Fruit fly (Drosophila melanogaster) whole organism, larva: ENCODE data around the gene ps.

Source experiments
- noc ChIP-seq: fragments of 200-800 bp; sonication (Bioruptor generic); optimal IDR thresholded peaks from 3 replicates; lab custom pipeline; 2019; ENCODE audit warnings: missing biosample characterization, mild to moderate bottlenecking, missing genetic modification characterization, moderate library complexity

Gene ps

DNA sequence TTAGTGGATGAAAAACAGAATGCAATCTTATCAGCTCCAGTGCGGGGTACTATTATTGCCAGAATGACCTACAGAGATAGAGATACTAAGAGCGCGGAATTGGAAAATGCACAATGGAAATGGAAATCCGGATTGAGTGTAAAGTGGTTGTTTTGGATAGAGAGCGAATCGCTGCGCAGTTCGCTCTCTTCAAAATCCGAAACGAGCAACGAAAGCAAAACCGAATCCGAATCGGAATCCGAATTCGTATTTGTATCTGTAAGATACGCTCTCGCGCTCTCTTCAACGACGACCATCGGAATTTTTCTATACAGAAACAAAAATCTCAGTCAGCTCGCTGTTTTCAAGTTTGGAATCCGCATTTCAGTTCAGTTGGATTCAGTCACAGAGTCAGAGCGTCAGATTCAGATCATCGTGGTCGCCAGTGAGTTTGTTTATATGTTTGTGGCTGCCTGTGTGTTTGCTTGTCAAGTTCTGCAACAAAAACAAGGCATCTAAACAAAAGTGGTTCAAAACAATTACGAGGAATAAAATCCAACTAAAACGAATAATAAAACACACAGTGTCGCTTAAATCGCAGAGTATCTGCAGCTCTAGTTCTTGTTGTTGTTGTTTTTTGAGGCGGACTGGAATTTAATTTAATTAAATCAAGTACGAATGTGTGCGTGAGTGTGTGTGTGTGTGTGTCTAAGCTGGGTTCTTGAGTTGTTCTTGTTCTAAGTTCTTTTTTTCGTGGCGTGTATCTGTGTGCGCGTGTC, at the start of gene ps:
ps (plus strand) TSS at position 364 of the 758 bp plus-strand sequence.
- TF ChIP-seq noc, result peak; percentile 61

DNA sequence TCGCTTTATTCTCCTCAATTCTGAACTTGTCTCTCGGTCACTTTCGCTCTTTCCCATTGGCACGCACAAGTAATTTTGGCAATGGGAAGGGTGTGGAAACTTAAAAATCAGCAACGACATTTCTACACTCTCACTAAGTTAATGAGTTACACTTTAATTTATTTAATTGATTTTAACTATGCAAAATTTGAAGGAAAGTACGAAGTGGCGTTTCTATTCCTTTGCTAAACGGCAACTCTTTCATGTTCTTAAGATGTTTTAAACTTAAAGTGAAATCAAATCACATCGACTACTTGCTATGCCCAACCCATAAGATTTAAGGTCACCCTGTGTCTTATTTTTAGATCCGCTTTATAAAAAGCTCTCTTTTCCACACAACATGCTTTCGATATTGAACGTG, 47.3 kb upstream of the ps start:
- peak; percentile 66 for TF ChIP-seq noc

- TF ChIP-seq noc, result no peak
These were observed 41.0 kb upstream of the ps start for dm6 chr3R:9376789-9377188.

dm6 chr3R:9378644-9379411, 38.9 kb upstream of the ps start:
- peak; percentile 52 for TF ChIP-seq noc

- TF ChIP-seq noc, result no peak
These were observed 36.8 kb upstream of the ps start for dm6 chr3R:9380970-9381369.

DNA sequence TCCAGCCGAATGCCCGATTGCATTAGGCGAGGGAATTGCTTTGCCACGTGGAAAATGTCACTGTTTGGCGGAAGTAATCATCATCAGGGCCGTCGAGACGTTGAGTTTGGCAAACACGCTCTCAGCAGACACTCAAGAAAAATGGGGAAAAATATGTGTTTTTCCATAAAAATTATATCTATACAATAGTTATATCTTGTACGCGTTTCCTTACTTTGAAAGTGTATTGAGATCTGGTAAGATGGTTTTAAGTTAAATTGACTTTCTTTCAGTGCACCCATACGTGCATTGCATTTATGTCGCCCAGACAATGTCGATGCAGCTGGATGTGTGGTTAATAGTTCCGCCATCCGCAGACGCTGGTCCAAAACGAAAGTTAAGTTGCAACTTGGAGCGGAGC, 31.8 kb upstream of the ps start:
- TF ChIP-seq noc, result no peak

DNA sequence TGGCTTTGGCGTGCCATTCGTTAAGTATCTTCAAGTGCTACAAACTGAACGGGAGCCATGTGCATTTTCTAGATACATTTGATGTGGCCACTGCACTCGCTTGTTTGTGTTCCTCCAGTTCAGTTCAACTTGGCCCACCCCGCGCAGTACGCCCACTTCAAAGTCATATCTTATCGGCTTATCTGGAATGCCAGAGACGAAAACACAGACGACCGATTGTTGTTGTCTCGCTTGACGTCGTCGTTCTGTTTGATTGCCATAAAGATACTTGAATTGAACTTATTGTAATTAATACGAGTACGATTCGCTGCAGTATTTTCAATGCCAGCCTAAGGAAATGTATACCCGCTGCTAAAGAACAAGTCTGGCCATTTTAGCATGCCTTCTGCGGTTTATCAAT, 30.1 kb upstream of the ps start:
- TF ChIP-seq noc, result no peak

DNA sequence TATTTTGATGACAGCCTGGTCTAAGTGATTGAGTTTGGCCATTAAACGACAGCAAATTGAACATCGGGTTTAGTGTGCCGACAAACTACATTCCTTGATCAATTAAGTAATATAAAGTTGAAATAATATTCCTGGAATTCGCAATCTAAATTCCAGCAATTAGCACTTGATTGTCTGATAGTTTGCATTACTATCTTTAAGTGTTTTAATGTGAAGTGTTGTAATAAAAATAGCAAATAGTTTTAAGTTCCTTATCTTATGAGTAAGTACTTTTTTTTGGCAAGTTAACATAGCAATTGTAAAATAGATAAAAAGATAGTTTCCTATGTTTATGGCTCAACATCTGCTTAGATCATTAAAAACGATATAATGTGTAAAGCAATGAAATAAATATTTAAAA, 29.4 kb upstream of the ps start:
- TF ChIP-seq noc, result no peak

DNA sequence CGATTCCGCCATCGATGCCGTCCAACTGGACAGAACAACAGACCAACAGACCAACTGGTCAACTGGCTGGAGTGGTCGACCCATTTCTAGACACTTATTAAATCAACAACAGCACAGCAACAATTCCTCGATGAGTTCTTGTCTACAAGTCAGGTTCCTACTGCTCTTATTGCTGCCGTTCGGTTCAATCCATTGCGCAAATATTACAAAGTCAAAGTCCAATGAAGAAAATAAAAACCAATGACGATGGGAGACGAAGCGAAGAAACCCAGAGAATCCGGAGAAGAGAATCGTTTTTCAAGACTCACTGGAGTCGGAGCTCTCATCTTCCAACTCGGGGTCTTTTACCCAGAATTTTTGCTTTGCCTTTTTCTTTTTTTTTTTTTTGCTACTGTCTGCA, 28.8 kb upstream of the ps start:
- no peak for TF ChIP-seq noc

DNA sequence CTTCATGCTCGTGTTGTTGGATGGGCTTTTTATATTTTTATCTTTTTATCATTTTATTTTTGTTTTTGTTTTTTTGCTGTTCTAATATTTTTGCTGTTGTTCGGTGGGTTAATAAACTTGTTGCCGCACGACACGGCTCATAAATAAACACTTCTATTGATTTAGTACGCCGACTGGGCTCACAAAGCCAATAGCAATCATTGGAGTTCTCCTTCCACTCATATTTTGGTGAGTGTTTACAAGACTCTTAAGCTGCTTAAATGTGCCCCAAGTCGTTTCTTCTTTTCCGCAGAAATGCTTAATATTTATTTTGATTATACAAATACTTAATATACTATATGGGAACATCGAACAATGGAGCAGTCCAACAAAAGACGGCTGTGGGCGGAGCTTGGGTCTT, 27.5 kb upstream of the ps start:
- TF ChIP-seq noc, result no peak

- no peak for TF ChIP-seq noc
These were observed 25.3 kb upstream of the ps start for dm6 chr3R:9392421-9392820.

DNA sequence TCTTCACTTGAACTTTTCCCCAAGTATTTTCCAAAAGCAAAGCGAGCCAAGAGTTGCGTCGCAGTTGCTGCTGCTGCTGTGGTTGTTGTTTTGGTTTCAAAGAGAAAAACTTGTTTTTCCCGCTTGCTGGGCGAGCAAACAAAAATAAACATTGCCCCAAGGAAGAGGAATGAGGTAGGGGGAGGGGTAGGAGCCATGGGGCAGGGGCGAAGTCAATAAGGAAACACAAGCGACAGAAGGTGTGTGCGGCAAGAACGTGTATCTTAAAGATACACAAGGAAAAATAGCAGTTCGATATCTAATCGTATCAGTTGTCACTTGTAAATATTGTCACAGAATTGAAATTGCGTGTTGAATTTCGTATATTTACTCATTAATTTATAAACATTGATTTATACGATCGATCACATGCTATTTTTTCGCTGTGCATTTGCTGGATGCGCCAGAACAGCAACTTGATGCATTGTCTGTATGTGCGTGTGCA, 24.2 kb upstream of the ps start:
- TF ChIP-seq noc, result no peak

DNA sequence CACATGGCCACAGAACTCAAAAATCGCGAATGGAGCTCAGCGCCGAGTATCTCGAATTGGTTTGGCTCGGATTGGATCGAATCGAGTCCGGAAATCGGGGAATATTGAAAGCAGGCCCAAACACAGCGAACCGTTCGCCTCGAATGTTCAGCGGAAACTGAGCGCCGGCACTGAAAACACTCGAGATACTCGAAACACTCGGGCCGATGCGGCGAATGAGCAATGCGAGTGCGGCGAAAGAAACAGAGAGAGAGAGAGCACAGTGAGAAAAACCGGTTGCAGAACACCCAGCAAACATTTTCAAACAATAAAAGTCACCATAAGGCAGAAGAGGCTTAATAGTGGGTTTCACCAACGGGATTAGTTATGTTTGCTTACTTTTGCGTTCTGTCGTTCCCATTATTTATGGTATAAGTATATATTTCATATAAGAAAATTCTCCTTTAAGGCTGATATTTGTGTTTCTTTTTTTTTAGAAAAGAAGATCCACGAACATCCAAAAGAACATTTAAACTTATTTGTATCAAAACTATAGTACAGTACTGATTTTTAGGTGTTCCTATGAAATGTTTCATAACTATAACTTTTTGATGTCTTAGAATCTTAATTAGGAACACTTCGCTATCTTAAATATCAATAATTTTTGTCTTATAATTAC, 23.2 kb upstream of the ps start, which contains the start of gene FER:
FER (minus strand) TSS at position 162 of the 658 bp plus-strand sequence.
- TF ChIP-seq noc, result peak; percentile 30

DNA sequence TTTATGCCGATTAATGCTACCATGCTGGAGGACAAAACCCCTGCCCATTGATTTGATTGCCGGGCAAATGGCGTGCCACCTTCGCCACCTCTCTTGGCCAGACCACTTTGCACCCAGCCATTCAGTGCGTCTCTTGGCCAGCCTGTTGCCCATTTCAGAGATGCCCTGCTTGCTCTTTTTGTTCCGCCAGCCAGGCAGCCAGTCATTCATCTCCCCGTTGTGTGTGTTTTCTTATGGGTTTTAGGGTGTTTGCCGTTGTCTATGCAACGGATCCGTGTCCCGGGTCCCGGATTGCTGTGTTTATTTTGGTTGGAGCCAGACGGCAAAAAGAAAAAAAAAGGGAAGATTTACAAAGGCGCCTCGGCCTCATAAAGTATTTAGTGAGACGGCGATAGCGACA, 21.7 kb upstream of the ps start:
- TF ChIP-seq noc, result no peak

dm6 chr3R:9397890-9398289, 19.9 kb upstream of the ps start, which contains the start of gene Or85f:
TSS of gene Or85f (plus strand) at chr3R:9398190.
- no peak for TF ChIP-seq noc

- TF ChIP-seq noc, result no peak
These were observed 18.7 kb upstream of the ps start for dm6 chr3R:9399074-9399473.

DNA sequence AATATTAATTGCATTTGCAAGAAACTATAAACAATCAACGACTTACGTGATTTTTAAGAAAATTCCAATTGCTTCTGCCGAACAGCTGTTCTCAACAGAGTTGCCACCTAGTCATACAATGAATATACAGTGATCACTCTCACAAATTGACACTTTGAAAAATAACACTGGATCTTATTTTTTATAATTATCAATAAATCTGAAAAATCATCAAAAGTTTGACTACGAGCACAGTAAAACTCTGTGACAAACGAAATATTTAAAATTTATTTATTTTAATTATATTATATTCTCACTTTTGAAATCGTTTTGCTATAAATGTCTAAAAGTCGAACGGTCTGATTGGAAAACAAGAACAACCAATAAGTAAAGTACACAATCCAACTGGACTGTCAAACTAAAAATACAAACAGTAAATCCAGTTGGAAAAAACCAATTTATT, 17.8 kb upstream of the ps start, which contains the start of gene CG34117:
CG34117 (minus strand) TSS at position 103 of the 442 bp plus-strand sequence.
- TF ChIP-seq noc, result peak; percentile 85
